Worm (Caenorhabditis elegans) whole organism, midembryonic: ENCODE data around the gene str-20.

Experiments
- T22C8.4 ChIP-seq: fragments of 200-800 bp; sonication (Bioruptor generic); IDR thresholded peaks from 2 replicates; pipeline ENCODE4 v1.3.6; 2022; ENCODE audit warnings: missing genetic modification characterization, missing compliant biosample characterization
- cog-1 ChIP-seq: sonication (generic microtip); optimal IDR thresholded peaks from 2 replicates; lab custom pipeline; 2016; ENCODE audit warnings: missing genetic modification characterization, missing compliant biosample characterization
- flt-1 ChIP-seq: fragments of 200-800 bp; sonication (Bioruptor generic); IDR thresholded peaks from 2 replicates; pipeline ENCODE4 v1.3.6; 2022; ENCODE audit warnings: missing genetic modification characterization, missing compliant biosample characterization
- klf-2 ChIP-seq: fragments of 200-800 bp; sonication (Bioruptor generic); conservative IDR thresholded peaks from 2 replicates; pipeline ENCODE4 v1.3.6; 2022; ENCODE audit warnings: missing genetic modification reagents, missing genetic modification characterization, missing compliant biosample characterization
- med-1 ChIP-seq: sonication (generic microtip); optimal IDR thresholded peaks from 2 replicates; lab custom pipeline; 2017; ENCODE audit warnings: missing genetic modification characterization, mild to moderate bottlenecking, missing compliant biosample characterization, antibody characterized with exemption, missing genetic modification reagents; ENCODE audit not compliant: insufficient read depth
- ref-1 ChIP-seq: fragments of 200-800 bp; sonication (Bioruptor generic); conservative IDR thresholded peaks from 2 replicates; pipeline ENCODE4 v1.3.6; 2022; ENCODE audit warnings: missing genetic modification reagents, missing genetic modification characterization, missing compliant biosample characterization
- tab-1 ChIP-seq: fragments of 200-800 bp; sonication (Bioruptor generic); IDR thresholded peaks from 2 replicates; pipeline ENCODE4 v1.3.6; 2022; ENCODE audit warnings: missing genetic modification characterization, missing compliant biosample characterization
- ztf-23 ChIP-seq: fragments of 200-800 bp; sonication (Bioruptor generic); IDR thresholded peaks from 2 replicates; pipeline ENCODE4 v1.3.6; 2022; ENCODE audit warnings: missing genetic modification reagents, missing genetic modification characterization, missing compliant biosample characterization
- ztf-29 ChIP-seq: fragments of 200-800 bp; sonication (Bioruptor generic); IDR thresholded peaks from 2 replicates; pipeline ENCODE4 v1.3.6; 2022; ENCODE audit warnings: missing genetic modification reagents, missing genetic modification characterization, missing compliant biosample characterization

DNA sequence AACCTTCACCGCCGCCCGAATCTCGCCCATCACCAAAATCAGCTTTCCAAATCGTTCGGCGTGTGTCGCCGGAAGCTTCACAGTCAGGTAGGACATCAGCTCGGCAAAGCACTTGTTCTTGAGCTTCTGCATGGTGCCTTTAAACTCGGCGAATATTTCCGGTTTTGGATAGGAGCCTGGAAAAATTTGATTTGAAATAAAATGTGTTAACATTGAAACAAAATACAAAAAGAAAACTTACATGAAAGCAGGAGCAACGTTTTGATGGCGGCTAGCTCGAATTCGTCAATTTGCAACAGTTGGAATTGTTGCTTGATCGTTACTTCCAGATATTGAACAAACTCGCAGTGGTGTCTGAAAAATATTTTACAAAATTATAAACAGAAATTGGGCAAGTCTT is 46.5 kb downstream of the str-20 start:
- TF ChIP-seq T22C8.4 (GFP tag; lab: Robert Waterston, UW) (no peak), ref-1 (no peak), cog-1 (no peak), klf-2 (GFP tag; lab: Robert Waterston, UW) (no peak), tab-1 (no peak), ztf-29 (GFP tag; lab: Robert Waterston, UW) (no peak), flt-1 (GFP tag; lab: Robert Waterston, UW) (no peak), med-1 (GFP tag; lab: Kevin White, UChicago) (no peak), ztf-23 (GFP tag; lab: Robert Waterston, UW) (no peak)
